Worm (Caenorhabditis elegans) whole organism, early embryonic: Measurements from ENCODE around the gene nhr-59.

Experiments used
- ama-1 ChIP-seq: fragments of 150-350 bp; optimal IDR thresholded peaks from 2 replicates; lab custom pipeline; 2014
- ceh-13 ChIP-seq: fragments of 200-800 bp; sonication (Bioruptor generic); optimal IDR thresholded peaks from 2 replicates; lab custom pipeline; 2018; ENCODE audit warnings: mild to moderate bottlenecking, missing genetic modification characterization, missing compliant biosample characterization
- flt-1 ChIP-seq: fragments of 200-800 bp; sonication (Bioruptor generic); IDR thresholded peaks from 2 replicates; pipeline ENCODE4 v1.3.6; 2022; ENCODE audit warnings: missing genetic modification characterization, missing compliant biosample characterization
- hmbx-1 ChIP-seq: sonication (generic microtip); optimal IDR thresholded peaks from 2 replicates; lab custom pipeline; 2016; ENCODE audit warnings: mild to moderate bottlenecking, missing genetic modification characterization, missing compliant biosample characterization
- hmg-4 ChIP-seq: fragments of 200-800 bp; sonication (Bioruptor generic); optimal IDR thresholded peaks from 2 replicates; lab custom pipeline; 2018; ENCODE audit warnings: mild to moderate bottlenecking, missing genetic modification characterization, missing compliant biosample characterization
- pes-1 ChIP-seq: fragments of 200-800 bp; sonication (Bioruptor generic); IDR thresholded peaks from 2 replicates; pipeline ENCODE4 v1.3.6; 2022; ENCODE audit warnings: missing genetic modification reagents, missing genetic modification characterization, missing compliant biosample characterization
- sea-1 ChIP-seq: fragments of 200-800 bp; sonication (Bioruptor generic); conservative IDR thresholded peaks from 2 replicates; pipeline ENCODE4 v1.3.6; 2022; ENCODE audit warnings: missing genetic modification characterization, missing compliant biosample characterization
- tbx-37 ChIP-seq: fragments of 200-800 bp; sonication (Bioruptor generic); conservative IDR thresholded peaks from 2 replicates; pipeline ENCODE4 v1.3.6; 2022; ENCODE audit warnings: missing genetic modification reagents, missing genetic modification characterization, missing compliant biosample characterization

DNA sequence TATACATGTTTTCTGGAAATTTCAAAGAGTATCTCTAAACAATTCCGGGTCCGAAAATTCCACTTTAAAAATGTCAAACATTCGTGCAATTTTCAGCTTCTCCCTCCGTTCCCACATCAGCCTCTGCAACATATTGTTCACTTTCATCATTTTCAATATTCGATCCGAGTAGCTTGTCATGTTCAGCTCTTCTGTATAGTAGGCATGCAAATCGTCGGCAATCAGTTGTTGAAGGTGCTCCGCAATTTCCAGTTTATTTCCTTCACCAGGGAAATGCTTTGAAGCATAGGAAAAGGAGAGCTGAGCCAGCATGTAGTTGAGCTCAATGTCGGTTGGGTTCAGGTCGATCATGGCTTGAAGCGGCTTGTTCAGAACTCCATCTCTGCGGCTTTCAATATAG, 13.1 kb downstream of the nhr-59 start:
- TF ChIP-seq flt-1 (no peak), tbx-37 (GFP tag; lab: Robert Waterston, UW) (no peak), hmg-4 (GFP tag; lab: Kevin White, UChicago) (no peak), pes-1 (GFP tag; lab: Robert Waterston, UW) (no peak), hmbx-1 (tag; lab: Kevin White, UChicago) (no peak), sea-1 (no peak), ama-1 (lab: Kevin White, UChicago) (no peak), ceh-13 (GFP tag; lab: Kevin White, UChicago) (no peak)
